Fruit fly (Drosophila melanogaster) whole organism, embryonic: ENCODE results near the gene CycC.

Source experiments
- B-H1 ChIP-seq: fragments of 200-800 bp; sonication (Bioruptor generic); IDR thresholded peaks from 3 replicates; pipeline ENCODE4 v1.3.6; 2022; ENCODE audit warnings: missing biosample characterization, missing genetic modification characterization
- B-H2 ChIP-seq: fragments of 200-800 bp; sonication (Bioruptor generic); optimal IDR thresholded peaks from 2 replicates; lab custom pipeline; 2018; ENCODE audit warnings: missing biosample characterization, mild to moderate bottlenecking, missing genetic modification characterization
- CG10274 ChIP-seq: fragments of 200-800 bp; sonication (Bioruptor generic); optimal IDR thresholded peaks from 3 replicates; lab custom pipeline; 2017; ENCODE audit warnings: missing biosample characterization, mild to moderate bottlenecking, missing genetic modification characterization
- CG10366 ChIP-seq: fragments of 200-800 bp; sonication (Bioruptor generic); IDR thresholded peaks from 2 replicates; pipeline ENCODE4 v1.3.6; 2022; ENCODE audit warnings: missing biosample characterization, missing genetic modification characterization
- CG10431 ChIP-seq: fragments of 200-800 bp; sonication (Bioruptor generic); optimal IDR thresholded peaks from 3 replicates; lab custom pipeline; 2018; ENCODE audit warnings: missing biosample characterization, mild to moderate bottlenecking, missing genetic modification characterization
- CG11456 ChIP-seq: fragments of 200-800 bp; sonication (Bioruptor generic); IDR thresholded peaks from 3 replicates; pipeline ENCODE4 v1.3.6; 2022; ENCODE audit warnings: missing biosample characterization, missing genetic modification characterization
- CG12299 ChIP-seq: fragments of 200-800 bp; sonication (Bioruptor generic); optimal IDR thresholded peaks from 2 replicates; lab custom pipeline; 2018; ENCODE audit warnings: missing biosample characterization, mild to moderate bottlenecking, missing genetic modification characterization
- CG12942 ChIP-seq: fragments of 200-800 bp; sonication (Bioruptor generic); optimal IDR thresholded peaks from 3 replicates; lab custom pipeline; 2016; ENCODE audit warnings: missing biosample characterization, missing genetic modification characterization
- CG13775 ChIP-seq: fragments of 200-800 bp; sonication (Bioruptor generic); optimal IDR thresholded peaks from 3 replicates; lab custom pipeline; 2017; ENCODE audit warnings: missing biosample characterization, mild to moderate bottlenecking, missing genetic modification characterization
- CG1603 ChIP-seq: fragments of 200-800 bp; sonication (Bioruptor generic); optimal IDR thresholded peaks from 2 replicates; lab custom pipeline; 2019; ENCODE audit warnings: missing biosample characterization, mild to moderate bottlenecking, missing genetic modification characterization, moderate library complexity
- CG16863 ChIP-seq: fragments of 200-800 bp; sonication (Bioruptor generic); optimal IDR thresholded peaks from 3 replicates; lab custom pipeline; 2016; ENCODE audit warnings: missing biosample characterization, missing genetic modification characterization
- CG1792 ChIP-seq: fragments of 200-800 bp; sonication (Bioruptor generic); optimal IDR thresholded peaks from 2 replicates; lab custom pipeline; 2016; ENCODE audit warnings: missing biosample characterization, missing genetic modification characterization
- CG3163 ChIP-seq: fragments of 200-800 bp; sonication (Bioruptor generic); optimal IDR thresholded peaks from 3 replicates; lab custom pipeline; 2016; ENCODE audit warnings: missing biosample characterization, missing genetic modification characterization
- CG3407 ChIP-seq: fragments of 200-800 bp; sonication (Bioruptor generic); optimal IDR thresholded peaks from 2 replicates; lab custom pipeline; 2018; ENCODE audit warnings: missing biosample characterization, mild to moderate bottlenecking, missing genetic modification characterization
- CG34422 ChIP-seq: fragments of 200-800 bp; sonication (Bioruptor generic); IDR thresholded peaks from 3 replicates; pipeline ENCODE4 v1.3.6; 2022; ENCODE audit warnings: missing biosample characterization, missing genetic modification characterization
- CG6689 ChIP-seq: fragments of 200-800 bp; sonication (Bioruptor generic); IDR thresholded peaks from 2 replicates; pipeline ENCODE4 v1.3.6; 2022; ENCODE audit warnings: missing biosample characterization, missing genetic modification characterization
- CG6813 ChIP-seq: fragments of 200-800 bp; sonication (Bioruptor generic); optimal IDR thresholded peaks from 2 replicates; lab custom pipeline; 2017; ENCODE audit warnings: missing biosample characterization, missing genetic modification characterization, mild to moderate bottlenecking, moderate library complexity, missing genetic modification reagents
- CG7786 ChIP-seq: fragments of 200-800 bp; sonication (Bioruptor generic); optimal IDR thresholded peaks from 2 replicates; lab custom pipeline; 2016; ENCODE audit warnings: missing biosample characterization, missing genetic modification characterization
- CG8281 ChIP-seq: fragments of 200-800 bp; sonication (Bioruptor generic); optimal IDR thresholded peaks from 2 replicates; lab custom pipeline; 2018; ENCODE audit warnings: missing biosample characterization, mild to moderate bottlenecking, missing genetic modification characterization, moderate library complexity
- Drgx ChIP-seq: fragments of 200-800 bp; sonication (Bioruptor generic); IDR thresholded peaks from 2 replicates; pipeline ENCODE4 v1.3.6; 2022; ENCODE audit warnings: missing biosample characterization, missing genetic modification characterization
- Kr ChIP-seq: fragments of 200-800 bp; sonication (Bioruptor generic); optimal IDR thresholded peaks from 2 replicates; lab custom pipeline; 2017; ENCODE audit warnings: missing biosample characterization, mild to moderate bottlenecking, missing genetic modification characterization
- MTF-1 ChIP-seq: fragments of 200-800 bp; sonication (Bioruptor generic); optimal IDR thresholded peaks from 2 replicates; lab custom pipeline; 2018; ENCODE audit warnings: missing biosample characterization, mild to moderate bottlenecking, missing genetic modification characterization, borderline replicate concordance
- Max ChIP-seq: fragments of 200-800 bp; sonication (Bioruptor generic); optimal IDR thresholded peaks from 2 replicates; lab custom pipeline; 2016; ENCODE audit warnings: missing biosample characterization, mild to moderate bottlenecking, missing genetic modification characterization
- Med ChIP-seq: fragments of 200-800 bp; sonication (Bioruptor generic); peaks from one replicate; lab custom pipeline; 2016; ENCODE audit warnings: missing biosample characterization, missing genetic modification characterization, mild to moderate bottlenecking, inconsistent platforms, moderate library complexity
- Side ChIP-seq: fragments of 200-800 bp; sonication (Bioruptor generic); optimal IDR thresholded peaks from 2 replicates; lab custom pipeline; 2016; ENCODE audit warnings: missing biosample characterization, missing genetic modification characterization
- Spps ChIP-seq: fragments of 200-800 bp; sonication (Bioruptor generic); optimal IDR thresholded peaks from 2 replicates; lab custom pipeline; 2018; ENCODE audit warnings: missing biosample characterization, mild to moderate bottlenecking, missing genetic modification characterization
- Stat92E ChIP-seq, 3 experiments: fragments of >200 bp in 2 of 3; fragments of 200-800 bp in 1 of 3; sonication (Bioruptor generic) in 1 of 3; optimal IDR thresholded peaks; 2 replicates each; lab custom pipeline; 2017 to 2019; ENCODE audit warnings: missing biosample characterization in 3 of 3, missing genetic modification characterization in 3 of 3, mild to moderate bottlenecking in 1 of 3, moderate library complexity in 1 of 3
- Tbp ChIP-seq: fragments of >200 bp; optimal IDR thresholded peaks from 2 replicates; lab custom pipeline; 2018; ENCODE audit warnings: missing biosample characterization, missing genetic modification characterization
- Xrp1 ChIP-seq: fragments of 200-800 bp; sonication (Bioruptor generic); IDR thresholded peaks from 2 replicates; pipeline ENCODE4 v1.3.6; 2022; ENCODE audit warnings: missing biosample characterization, missing genetic modification characterization
- al ChIP-seq: fragments of 200-800 bp; sonication (Bioruptor generic); IDR thresholded peaks from 2 replicates; pipeline ENCODE4 v1.3.6; 2022; ENCODE audit warnings: missing biosample characterization, missing genetic modification characterization
- ara ChIP-seq: fragments of 200-800 bp; sonication (Bioruptor generic); IDR thresholded peaks from 2 replicates; pipeline ENCODE4 v1.3.6; 2022; ENCODE audit warnings: missing biosample characterization, missing genetic modification characterization
- cas ChIP-seq: fragments of 200-800 bp; sonication (Bioruptor generic); IDR thresholded peaks from 2 replicates; pipeline ENCODE4 v1.3.6; 2022; ENCODE audit warnings: missing biosample characterization, missing genetic modification characterization
- chinmo ChIP-seq: fragments of 200-800 bp; sonication (Bioruptor generic); IDR thresholded peaks from 4 replicates; pipeline ENCODE4 v1.3.6; 2022; ENCODE audit warnings: missing biosample characterization, missing genetic modification characterization; ENCODE audit not compliant: partially characterized antibody
- ci ChIP-seq: fragments of 200-800 bp; sonication (Bioruptor generic); IDR thresholded peaks from 3 replicates; pipeline ENCODE4 v1.3.6; 2022; ENCODE audit warnings: missing biosample characterization, missing genetic modification characterization
- croc ChIP-seq: fragments of 200-800 bp; sonication (Bioruptor generic); conservative IDR thresholded peaks from 3 replicates; pipeline ENCODE4 v1.3.6; 2022; ENCODE audit warnings: missing biosample characterization, missing genetic modification characterization
- ems ChIP-seq: fragments of 200-800 bp; sonication (Bioruptor generic); optimal IDR thresholded peaks from 3 replicates; lab custom pipeline; 2016; ENCODE audit warnings: missing biosample characterization, missing genetic modification characterization
- eyg ChIP-seq: fragments of 200-800 bp; sonication (Bioruptor generic); optimal IDR thresholded peaks from 3 replicates; lab custom pipeline; 2016; ENCODE audit warnings: missing biosample characterization, missing genetic modification characterization
- gfzf ChIP-seq: fragments of 200-800 bp; sonication (Bioruptor generic); optimal IDR thresholded peaks from 2 replicates; lab custom pipeline; 2016; ENCODE audit warnings: missing biosample characterization, mild to moderate bottlenecking, missing genetic modification characterization, moderate library complexity
- ham ChIP-seq: fragments of 200-800 bp; sonication (Bioruptor generic); IDR thresholded peaks from 2 replicates; pipeline ENCODE4 v1.3.6; 2022; ENCODE audit warnings: missing biosample characterization, missing genetic modification characterization
- kay ChIP-seq: fragments of 200-800 bp; sonication (Bioruptor generic); optimal IDR thresholded peaks from 2 replicates; lab custom pipeline; 2016; ENCODE audit warnings: missing biosample characterization, missing genetic modification characterization
- klu ChIP-seq: fragments of 200-800 bp; sonication (Bioruptor generic); IDR thresholded peaks from 2 replicates; pipeline ENCODE4 v1.3.6; 2022; ENCODE audit warnings: missing biosample characterization, missing genetic modification characterization
- lmd ChIP-seq: fragments of 200-800 bp; sonication (Bioruptor generic); IDR thresholded peaks from 2 replicates; pipeline ENCODE4 v1.3.6; 2022; ENCODE audit warnings: missing biosample characterization, missing genetic modification characterization
- mam ChIP-seq: fragments of 200-800 bp; sonication (Bioruptor generic); optimal IDR thresholded peaks from 3 replicates; lab custom pipeline; 2016; ENCODE audit warnings: missing biosample characterization, missing genetic modification characterization
- oc ChIP-seq: fragments of 200-800 bp; sonication (Bioruptor generic); optimal IDR thresholded peaks from 2 replicates; lab custom pipeline; 2018; ENCODE audit warnings: missing biosample characterization, mild to moderate bottlenecking, missing genetic modification characterization, moderate library complexity
- p53 ChIP-seq: fragments of 200-800 bp; sonication (Bioruptor generic); optimal IDR thresholded peaks from 2 replicates; lab custom pipeline; 2016; ENCODE audit warnings: missing biosample characterization, missing genetic modification characterization
- pita ChIP-seq: fragments of 200-800 bp; sonication (Bioruptor generic); optimal IDR thresholded peaks from 2 replicates; lab custom pipeline; 2017; ENCODE audit warnings: missing biosample characterization, mild to moderate bottlenecking, missing genetic modification characterization
- salm ChIP-seq: fragments of 200-800 bp; sonication (Bioruptor generic); optimal IDR thresholded peaks from 2 replicates; lab custom pipeline; 2018; ENCODE audit warnings: missing biosample characterization, mild to moderate bottlenecking, missing genetic modification characterization
- scrt ChIP-seq: fragments of 200-800 bp; sonication (Bioruptor generic); optimal IDR thresholded peaks from 2 replicates; lab custom pipeline; 2018; ENCODE audit warnings: missing biosample characterization, mild to moderate bottlenecking, missing genetic modification characterization, moderate library complexity
- slp2 ChIP-seq: fragments of 200-800 bp; sonication (Bioruptor generic); optimal IDR thresholded peaks from 2 replicates; lab custom pipeline; 2016; ENCODE audit warnings: missing biosample characterization, missing genetic modification characterization
- tna ChIP-seq: fragments of 200-800 bp; sonication (Bioruptor generic); IDR thresholded peaks from 2 replicates; pipeline ENCODE4 v1.3.6; 2022; ENCODE audit warnings: missing biosample characterization, missing genetic modification characterization; ENCODE audit not compliant: partially characterized antibody
- toy ChIP-seq: fragments of 200-800 bp; sonication (Bioruptor generic); IDR thresholded peaks from 2 replicates; pipeline ENCODE4 v1.3.6; 2022; ENCODE audit warnings: missing biosample characterization, missing genetic modification characterization

Gene CycC

dm6 chr3R:14898280-14898756 lies 8.3 kb upstream of the CycC start, which contains the start of the genes Nup93-2 and CG3817 (continued):
- TF ChIP-seq Kr (GFP tag; lab: Kevin White, UChicago) = no peak
- no peak for TF ChIP-seq pita (GFP tag; lab: Kevin White, UChicago)
- no peak; the same call in 1 of the 3 replicates for TF ChIP-seq B-H1 (GFP tag; lab: Robert Waterston, UW)
- peak; percentile 47 for TF ChIP-seq CG12299 (tag; lab: Kevin White, UChicago)
- peak; percentile 15 for TF ChIP-seq CG13775 (GFP tag; lab: Kevin White, UChicago)
- no peak for TF ChIP-seq CG10274 (GFP tag; lab: Kevin White, UChicago)
- TF ChIP-seq CG6689 = peak; percentile 26; the same call in 1 of the 2 replicates
- no peak; the same call in 1 of the 2 replicates for TF ChIP-seq Drgx (GFP tag; lab: Robert Waterston, UW)
- TF ChIP-seq slp2 = no peak
- peak; percentile 77; the same call in 2 of the 3 replicates for TF ChIP-seq CG11456 (GFP tag; lab: Robert Waterston, UW)
- TF ChIP-seq al = peak; percentile 78
- no peak for TF ChIP-seq CG1792
- TF ChIP-seq salm = no peak
- TF ChIP-seq ci (GFP tag; lab: Robert Waterston, UW) = peak; percentile 38; the same call in 1 of the 3 replicates
- no peak for TF ChIP-seq MTF-1 (GFP tag; lab: Kevin White, UChicago)
- no peak for TF ChIP-seq Max (GFP tag; lab: Kevin White, UChicago)
- peak; percentile 56 for TF ChIP-seq CG10366
- peak; percentile 86 for TF ChIP-seq klu
- TF ChIP-seq gfzf (GFP tag; lab: Kevin White, UChicago) = peak; percentile 46
- TF ChIP-seq Xrp1 (GFP tag; lab: Robert Waterston, UW) = peak; percentile 41; the same call in 1 of the 2 replicates
- no peak for TF ChIP-seq Tbp
- TF ChIP-seq CG10431 (GFP tag; lab: Kevin White, UChicago) = no peak
- TF ChIP-seq lmd (GFP tag; lab: Robert Waterston, UW) = peak; percentile 71
- no peak for TF ChIP-seq croc (GFP tag; lab: Robert Waterston, UW)
- TF ChIP-seq Stat92E (GFP tag; optimal IDR thresholded peaks at IDR 0.05; lab: Kevin White, UChicago) = peak in 1 of 3 experiments; percentile 53
- TF ChIP-seq Spps (tag; lab: Kevin White, UChicago) = no peak
- TF ChIP-seq ham (GFP tag; lab: Robert Waterston, UW) = no peak
- no peak for TF ChIP-seq ems (GFP tag; lab: Kevin White, UChicago)
- TF ChIP-seq Med (GFP tag; lab: Kevin White, UChicago) = peak; percentile 91
- no peak for TF ChIP-seq chinmo
- no peak for TF ChIP-seq oc (tag; lab: Kevin White, UChicago)
- TF ChIP-seq B-H2 = peak; percentile 71
- TF ChIP-seq CG8281 (tag; lab: Kevin White, UChicago) = peak; percentile 54
- peak; percentile 58 for TF ChIP-seq CG6813
- TF ChIP-seq tna (GFP tag; lab: Robert Waterston, UW) = no peak
- peak; percentile 54; the same call in 1 of the 2 replicates for TF ChIP-seq cas
- peak; percentile 13 for TF ChIP-seq scrt (GFP tag; lab: Kevin White, UChicago)
- peak; percentile 17 for TF ChIP-seq CG12942 (GFP tag; lab: Kevin White, UChicago)
- TF ChIP-seq Side (GFP tag; lab: Kevin White, UChicago) = no peak
- TF ChIP-seq CG7786 (GFP tag; lab: Kevin White, UChicago) = no peak
- no peak for TF ChIP-seq toy
- TF ChIP-seq eyg (GFP tag; lab: Kevin White, UChicago) = no peak
- peak; percentile 50 for TF ChIP-seq CG1603 (tag; lab: Kevin White, UChicago)
- TF ChIP-seq kay = peak; percentile 70
- TF ChIP-seq CG3163 (GFP tag; lab: Kevin White, UChicago) = no peak
- no peak for TF ChIP-seq p53
- peak; percentile 16 for TF ChIP-seq CG3407 (GFP tag; lab: Kevin White, UChicago)
- TF ChIP-seq ara = 0 out of 2 replicates have a peak, but pooled peaks have one; percentile 50
- peak; percentile 71; the same call in 1 of the 3 replicates for TF ChIP-seq CG34422 (GFP tag; lab: Robert Waterston, UW)
- TF ChIP-seq mam (GFP tag; lab: Kevin White, UChicago) = peak; percentile 67
- TF ChIP-seq CG16863 (GFP tag; lab: Kevin White, UChicago) = no peak
